Fruit fly (Drosophila melanogaster) whole organism, embryonic: ENCODE results near the gene Prx5.

Experiments
- Atf-2 ChIP-seq: fragments of 200-800 bp; sonication (Bioruptor generic); optimal IDR thresholded peaks from 2 replicates; lab custom pipeline; 2016; ENCODE audit warnings: missing biosample characterization, missing genetic modification characterization
- Awh ChIP-seq: fragments of 200-800 bp; sonication (Bioruptor generic); IDR thresholded peaks from 2 replicates; pipeline ENCODE4, ENCODE4 v1.3.6; 2022; ENCODE audit warnings: missing biosample characterization, missing genetic modification characterization
- C15 ChIP-seq: fragments of 200-800 bp; sonication (Bioruptor generic); IDR thresholded peaks from 3 replicates; pipeline ENCODE4 v1.3.6; 2022; ENCODE audit warnings: missing biosample characterization, missing genetic modification characterization
- CG1024 ChIP-seq: fragments of 200-800 bp; sonication (Bioruptor generic); IDR thresholded peaks from 2 replicates; pipeline ENCODE4 v1.3.6; 2022; ENCODE audit warnings: missing biosample characterization, missing genetic modification characterization
- CG10321 ChIP-seq: fragments of 200-800 bp; sonication (Bioruptor generic); IDR thresholded peaks from 2 replicates; pipeline ENCODE4 v1.3.6; 2022; ENCODE audit warnings: missing biosample characterization, missing genetic modification characterization
- CG10543 ChIP-seq: fragments of 200-800 bp; sonication (Bioruptor generic); optimal IDR thresholded peaks from 3 replicates; lab custom pipeline; 2017; ENCODE audit warnings: missing biosample characterization, mild to moderate bottlenecking, missing genetic modification characterization, moderate library complexity
- CG12299 ChIP-seq: fragments of 200-800 bp; sonication (Bioruptor generic); optimal IDR thresholded peaks from 2 replicates; lab custom pipeline; 2018; ENCODE audit warnings: missing biosample characterization, mild to moderate bottlenecking, missing genetic modification characterization
- CG13624 ChIP-seq: fragments of 200-800 bp; sonication (Bioruptor generic); optimal IDR thresholded peaks from 2 replicates; lab custom pipeline; 2016; ENCODE audit warnings: missing biosample characterization, missing genetic modification characterization
- CG14014 ChIP-seq: fragments of 200-800 bp; sonication (Bioruptor generic); IDR thresholded peaks from 2 replicates; pipeline ENCODE4 v1.3.6; 2022; ENCODE audit warnings: missing biosample characterization, missing genetic modification characterization
- CG14860 ChIP-seq: fragments of 200-800 bp; sonication (Bioruptor generic); IDR thresholded peaks from 3 replicates; pipeline ENCODE4 v1.3.6; 2022; ENCODE audit warnings: missing biosample characterization, missing genetic modification characterization; ENCODE audit not compliant: partially characterized antibody
- CG15011 ChIP-seq: fragments of 200-800 bp; sonication (Bioruptor generic); optimal IDR thresholded peaks from 3 replicates; lab custom pipeline; 2018; ENCODE audit warnings: missing biosample characterization, mild to moderate bottlenecking, missing genetic modification characterization
- CG16863 ChIP-seq: fragments of 200-800 bp; sonication (Bioruptor generic); optimal IDR thresholded peaks from 3 replicates; lab custom pipeline; 2016; ENCODE audit warnings: missing biosample characterization, missing genetic modification characterization
- CG33213 ChIP-seq: fragments of 200-800 bp; sonication (Bioruptor generic); optimal IDR thresholded peaks from 3 replicates; lab custom pipeline; 2016; ENCODE audit warnings: missing biosample characterization, missing genetic modification characterization
- CG4360 ChIP-seq: fragments of 200-800 bp; sonication (Bioruptor generic); IDR thresholded peaks from 2 replicates; pipeline ENCODE4 v1.3.6; 2022; ENCODE audit warnings: missing biosample characterization, missing genetic modification characterization
- CG6765 ChIP-seq: fragments of 200-800 bp; sonication (Bioruptor generic); optimal IDR thresholded peaks from 3 replicates; lab custom pipeline; 2017; ENCODE audit warnings: missing biosample characterization, mild to moderate bottlenecking, missing genetic modification characterization
- CG7357 ChIP-seq: fragments of 200-800 bp; sonication (Bioruptor generic); IDR thresholded peaks from 3 replicates; pipeline ENCODE4 v1.3.6; 2022; ENCODE audit warnings: missing biosample characterization, missing genetic modification characterization
- CG8089 ChIP-seq: fragments of 200-800 bp; sonication (Bioruptor generic); optimal IDR thresholded peaks from 3 replicates; lab custom pipeline; 2016; ENCODE audit warnings: missing biosample characterization, missing genetic modification characterization
- CG9797 ChIP-seq: fragments of 200-800 bp; sonication (Bioruptor generic); optimal IDR thresholded peaks from 3 replicates; lab custom pipeline; 2018; ENCODE audit warnings: missing biosample characterization, mild to moderate bottlenecking, missing genetic modification characterization
- Chrac-16 ChIP-seq: fragments of 200-800 bp; sonication (Bioruptor generic); optimal IDR thresholded peaks from 3 replicates; lab custom pipeline; 2016; ENCODE audit warnings: missing biosample characterization, missing genetic modification characterization
- Dref ChIP-seq: fragments of 200-800 bp; sonication (Bioruptor generic); IDR thresholded peaks from 2 replicates; pipeline ENCODE4 v1.3.6; 2022; ENCODE audit warnings: missing biosample characterization, missing genetic modification characterization
- Drgx ChIP-seq: fragments of 200-800 bp; sonication (Bioruptor generic); IDR thresholded peaks from 2 replicates; pipeline ENCODE4 v1.3.6; 2022; ENCODE audit warnings: missing biosample characterization, missing genetic modification characterization
- Fer1 ChIP-seq: fragments of 200-800 bp; sonication (Bioruptor generic); optimal IDR thresholded peaks from 2 replicates; lab custom pipeline; 2017; ENCODE audit warnings: missing biosample characterization, mild to moderate bottlenecking, missing genetic modification characterization
- HLH3B ChIP-seq: fragments of 200-800 bp; sonication (Bioruptor generic); IDR thresholded peaks from 2 replicates; pipeline ENCODE4 v1.3.6; 2022; ENCODE audit warnings: missing biosample characterization, missing genetic modification characterization
- Meics ChIP-seq: fragments of 200-800 bp; sonication (Bioruptor generic); optimal IDR thresholded peaks from 2 replicates; lab custom pipeline; 2017; ENCODE audit warnings: missing biosample characterization, mild to moderate bottlenecking, missing genetic modification characterization
- Pdp1 ChIP-seq, 2 experiments: fragments of 200-800 bp; sonication (Bioruptor generic); optimal IDR thresholded peaks; 3 replicates each; lab custom pipeline; 2016; ENCODE audit warnings: missing biosample characterization in 2 of 2, missing genetic modification characterization in 2 of 2, mild to moderate bottlenecking in 1 of 2, moderate library complexity in 1 of 2
- Ptx1 ChIP-seq: fragments of 200-800 bp; sonication (Bioruptor generic); IDR thresholded peaks from 2 replicates; pipeline ENCODE4 v1.3.6; 2022; ENCODE audit warnings: missing biosample characterization, missing genetic modification characterization
- Sox100B ChIP-seq: fragments of 200-800 bp; sonication (Bioruptor generic); optimal IDR thresholded peaks from 3 replicates; lab custom pipeline; 2018; ENCODE audit warnings: missing biosample characterization, mild to moderate bottlenecking, missing genetic modification characterization
- br ChIP-seq: fragments of >200 bp; optimal IDR thresholded peaks from 2 replicates; lab custom pipeline; 2017
- chn ChIP-seq: fragments of 200-800 bp; sonication (Bioruptor generic); optimal IDR thresholded peaks from 2 replicates; lab custom pipeline; 2016; ENCODE audit warnings: missing biosample characterization, missing genetic modification characterization
- gem ChIP-seq: fragments of 200-800 bp; sonication (Bioruptor generic); optimal IDR thresholded peaks from 2 replicates; lab custom pipeline; 2019; ENCODE audit warnings: missing biosample characterization, mild to moderate bottlenecking, missing genetic modification characterization, moderate library complexity
- gfzf ChIP-seq: fragments of 200-800 bp; sonication (Bioruptor generic); optimal IDR thresholded peaks from 2 replicates; lab custom pipeline; 2016; ENCODE audit warnings: missing biosample characterization, mild to moderate bottlenecking, missing genetic modification characterization, moderate library complexity
- hbn ChIP-seq: fragments of 200-800 bp; sonication (Bioruptor generic); IDR thresholded peaks from 2 replicates; pipeline ENCODE4 v1.3.6; 2022; ENCODE audit warnings: missing biosample characterization, missing genetic modification characterization; ENCODE audit not compliant: partially characterized antibody
- her ChIP-seq: fragments of 200-800 bp; sonication (Bioruptor generic); optimal IDR thresholded peaks from 2 replicates; lab custom pipeline; 2016; ENCODE audit warnings: missing biosample characterization, missing genetic modification characterization
- lilli ChIP-seq: fragments of 200-800 bp; sonication (Bioruptor generic); optimal IDR thresholded peaks from 3 replicates; lab custom pipeline; 2016; ENCODE audit warnings: missing biosample characterization, missing genetic modification characterization
- mirr ChIP-seq: fragments of 200-800 bp; sonication (Bioruptor generic); optimal IDR thresholded peaks from 3 replicates; lab custom pipeline; 2018; ENCODE audit warnings: missing biosample characterization, mild to moderate bottlenecking, missing genetic modification characterization
- mld ChIP-seq: fragments of 200-800 bp; sonication (Bioruptor generic); IDR thresholded peaks from 3 replicates; pipeline ENCODE4 v1.3.6; 2022; ENCODE audit warnings: missing biosample characterization, missing genetic modification characterization; ENCODE audit not compliant: partially characterized antibody
- onecut ChIP-seq: fragments of 200-800 bp; sonication (Bioruptor generic); IDR thresholded peaks from 2 replicates; pipeline ENCODE4 v1.3.6; 2022; ENCODE audit warnings: missing biosample characterization, missing genetic modification characterization
- pita ChIP-seq: fragments of 200-800 bp; sonication (Bioruptor generic); optimal IDR thresholded peaks from 2 replicates; lab custom pipeline; 2017; ENCODE audit warnings: missing biosample characterization, mild to moderate bottlenecking, missing genetic modification characterization
- salm ChIP-seq: fragments of 200-800 bp; sonication (Bioruptor generic); optimal IDR thresholded peaks from 2 replicates; lab custom pipeline; 2018; ENCODE audit warnings: missing biosample characterization, mild to moderate bottlenecking, missing genetic modification characterization
- sc ChIP-seq, 3 experiments: fragments of >200 bp in 2 of 3; fragments of 200-800 bp in 1 of 3; sonication (Bioruptor generic) in 1 of 3; optimal IDR thresholded peaks; 2 replicates in 2 of 3; 3 replicates in 1 of 3; lab custom pipeline; 2017; ENCODE audit warnings: mild to moderate bottlenecking in 1 of 3, missing biosample characterization in 1 of 3, missing genetic modification characterization in 1 of 3, missing genetic modification reagents in 1 of 3
- sens ChIP-seq: fragments of 200-800 bp; sonication (Bioruptor generic); peaks from one replicate; lab custom pipeline; 2016; ENCODE audit warnings: missing biosample characterization, missing genetic modification characterization
- sima ChIP-seq: fragments of 200-800 bp; sonication (Bioruptor generic); optimal IDR thresholded peaks from 2 replicates; lab custom pipeline; 2016; ENCODE audit warnings: missing biosample characterization, missing genetic modification characterization
- sisA ChIP-seq: fragments of 200-800 bp; sonication (Bioruptor generic); IDR thresholded peaks from 2 replicates; pipeline ENCODE4 v1.3.6; 2022; ENCODE audit warnings: missing biosample characterization, missing genetic modification characterization
- slp2 ChIP-seq: fragments of 200-800 bp; sonication (Bioruptor generic); optimal IDR thresholded peaks from 2 replicates; lab custom pipeline; 2016; ENCODE audit warnings: missing biosample characterization, missing genetic modification characterization
- sqz ChIP-seq: fragments of 200-800 bp; sonication (Bioruptor generic); optimal IDR thresholded peaks from 3 replicates; lab custom pipeline; 2018; ENCODE audit warnings: missing biosample characterization, mild to moderate bottlenecking, missing genetic modification characterization
- tx ChIP-seq: fragments of 200-800 bp; sonication (Bioruptor generic); optimal IDR thresholded peaks from 2 replicates; lab custom pipeline; 2016; ENCODE audit warnings: missing biosample characterization, missing genetic modification characterization
- zen ChIP-seq: fragments of 200-800 bp; sonication (Bioruptor generic); optimal IDR thresholded peaks from 3 replicates; lab custom pipeline; 2018; ENCODE audit warnings: missing biosample characterization, mild to moderate bottlenecking, missing genetic modification characterization, moderate library complexity
- zf30C ChIP-seq: fragments of 200-800 bp; sonication (Bioruptor generic); optimal IDR thresholded peaks from 3 replicates; lab custom pipeline; 2018; ENCODE audit warnings: missing biosample characterization, mild to moderate bottlenecking, missing genetic modification characterization

Prx5 gene

DNA sequence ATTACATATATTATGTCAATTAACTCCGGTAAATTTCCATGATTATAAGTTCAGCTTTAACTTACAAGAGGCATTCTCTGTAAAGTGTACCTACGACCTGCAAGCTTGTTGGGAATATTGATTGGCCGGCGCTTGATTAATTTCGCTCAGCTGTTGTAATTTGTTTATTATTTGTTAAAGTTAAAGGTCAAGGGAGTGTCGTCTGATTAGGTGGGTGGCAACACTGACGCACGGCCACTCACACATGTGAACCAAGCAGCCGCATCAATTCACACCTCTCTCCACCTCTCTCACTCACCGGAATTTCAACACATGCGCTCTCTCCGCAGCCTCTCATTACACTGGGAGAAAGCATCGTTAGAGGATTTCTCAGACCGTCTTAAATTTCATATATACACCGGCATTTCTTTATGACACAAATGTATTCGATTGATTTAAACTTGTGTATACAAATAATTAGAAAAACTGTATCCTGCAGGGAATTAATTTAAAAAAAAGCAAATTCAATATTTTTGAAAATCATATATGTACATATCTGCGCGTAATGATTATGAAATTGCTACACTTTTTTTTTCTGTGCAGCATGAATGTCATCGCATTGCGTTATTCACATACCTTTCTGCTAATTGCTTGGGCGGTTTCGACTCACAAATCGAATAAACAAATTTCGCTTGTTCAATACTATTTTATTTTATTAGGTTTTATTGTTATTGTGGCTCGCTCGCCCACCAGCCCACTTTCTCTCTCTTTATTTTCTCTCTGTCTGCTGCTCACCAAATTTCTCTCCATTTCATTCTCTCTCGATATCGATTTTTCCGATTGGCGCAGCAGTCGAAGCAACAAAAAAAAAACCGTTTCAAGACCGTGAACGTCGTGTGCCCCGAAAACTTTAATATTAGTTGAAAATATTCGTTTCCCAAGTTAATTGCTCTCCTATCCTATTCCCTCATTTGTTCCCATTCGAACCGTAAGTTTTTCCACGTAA is 5.2 kb upstream of the Prx5 start (continued):
- TF ChIP-seq Ptx1 (peak; percentile 93), slp2 (GFP tag; lab: Kevin White, UChicago) (peak; percentile 90), Pdp1 (GFP tag; optimal IDR thresholded peaks at IDR 0.05; lab: Kevin White, UChicago) (peak; percentile 86 to 92), Fer1 (GFP tag; lab: Kevin White, UChicago) (peak; percentile 95), Atf-2 (GFP tag; lab: Kevin White, UChicago) (peak; percentile 92), lilli (peak; percentile 93), Meics (GFP tag; lab: Kevin White, UChicago) (peak; percentile 94), chn (GFP tag; lab: Kevin White, UChicago) (peak; percentile 94), CG9797 (peak; percentile 22), mirr (GFP tag; lab: Kevin White, UChicago) (no peak), gfzf (GFP tag; lab: Kevin White, UChicago) (no peak), CG13624 (GFP tag; lab: Kevin White, UChicago) (peak; percentile 78), tx (peak; percentile 83), zf30C (GFP tag; lab: Kevin White, UChicago) (peak; percentile 95), sisA (peak; percentile 91), CG8089 (GFP tag; lab: Kevin White, UChicago) (peak; percentile 89), CG14860 (no peak), onecut (GFP tag; lab: Robert Waterston, UW) (peak; percentile 100), CG1024 (GFP tag; lab: Robert Waterston, UW) (peak; percentile 77), CG33213 (peak; percentile 74), pita (GFP tag; lab: Kevin White, UChicago) (no peak), CG10543 (GFP tag; lab: Kevin White, UChicago) (peak; percentile 86), CG16863 (GFP tag; lab: Kevin White, UChicago) (peak; percentile 92), C15 (GFP tag; lab: Robert Waterston, UW) (peak; percentile 77; the same call in 2 of the 3 replicates), CG4360 (GFP tag; lab: Robert Waterston, UW) (peak; percentile 16), CG12299 (tag; lab: Kevin White, UChicago) (peak; percentile 87), Sox100B (GFP tag; lab: Kevin White, UChicago) (peak; percentile 96), sima (peak; percentile 58), salm (tag; lab: Kevin White, UChicago) (peak; percentile 91), hbn (no peak), CG6765 (GFP tag; lab: Kevin White, UChicago) (peak; percentile 87), her (peak; percentile 81), Drgx (GFP tag; lab: Robert Waterston, UW) (peak; percentile 69), CG15011 (peak; percentile 89), CG7357 (GFP tag; lab: Robert Waterston, UW) (peak; percentile 81), sqz (GFP tag; lab: Kevin White, UChicago) (peak; percentile 81), gem (tag; lab: Kevin White, UChicago) (peak; percentile 96), HLH3B (GFP tag; lab: Robert Waterston, UW) (peak; percentile 87), Chrac-16 (GFP tag; lab: Kevin White, UChicago) (peak; percentile 92), br (lab: Kevin White, UChicago) (no peak), CG14014 (GFP tag; lab: Robert Waterston, UW) (peak; percentile 84), mld (GFP tag; lab: Robert Waterston, UW) (no peak), sens (GFP tag; lab: Kevin White, UChicago) (peak; percentile 99), CG10321 (peak; percentile 54; the same call in 1 of the 2 replicates), Dref (GFP tag; lab: Robert Waterston, UW) (peak; percentile 38; the same call in 1 of the 2 replicates), Awh (peak; percentile 82), sc (optimal IDR thresholded peaks at IDR 0.05; lab: Kevin White, UChicago) (no peak), sc (GFP tag; optimal IDR thresholded peaks at IDR 0.05; lab: Kevin White, UChicago) (peak; percentile 89), zen (tag; lab: Kevin White, UChicago) (peak; percentile 94)
